Worm (Caenorhabditis elegans): ENCODE data around the gene srx-21.

- no peak for TF ChIP-seq hlh-12 (tag; optimal IDR thresholded peaks at IDR 0.05)
- TF ChIP-seq lir-1 (GFP tag; conservative IDR thresholded peaks at IDR 0.05) = no peak
- no peak for TF ChIP-seq T26A5.8 (tag; optimal IDR thresholded peaks at IDR 0.05)
- TF ChIP-seq K11D2.4 (GFP tag; IDR thresholded peaks at IDR 0.05) = no peak
- TF ChIP-seq unc-62 (GFP tag; optimal IDR thresholded peaks at IDR 0.05) = no peak
- no peak for TF ChIP-seq madf-6 (GFP tag; IDR thresholded peaks at IDR 0.05)
- TF ChIP-seq F23B12.7 (tag; optimal IDR thresholded peaks at IDR 0.05; ENCODE audit: insufficient read depth) = no peak
- no peak for TF ChIP-seq dpff-1 (tag; optimal IDR thresholded peaks at IDR 0.05)
- no peak for TF ChIP-seq lag-1 (GFP tag; IDR thresholded peaks at IDR 0.05)
- TF ChIP-seq ceh-27 (GFP tag; optimal IDR thresholded peaks at IDR 0.05) = no peak
- TF ChIP-seq madf-8 (GFP tag; conservative IDR thresholded peaks at IDR 0.05) = no peak
- no peak for TF ChIP-seq F57C9.4 (tag; optimal IDR thresholded peaks at IDR 0.05)
- no peak for TF ChIP-seq ceh-91 (GFP tag; IDR thresholded peaks at IDR 0.05)
- no peak for TF ChIP-seq ztf-6 (GFP tag; IDR thresholded peaks at IDR 0.05)
Measured at ce11 chrV:667459-667858, 9.4 kb upstream of the srx-21 start, which contains the start of gene nhr-180.
